Fruit fly (Drosophila melanogaster): ENCODE results near the gene Uxs.

The Uxs gene

DNA sequence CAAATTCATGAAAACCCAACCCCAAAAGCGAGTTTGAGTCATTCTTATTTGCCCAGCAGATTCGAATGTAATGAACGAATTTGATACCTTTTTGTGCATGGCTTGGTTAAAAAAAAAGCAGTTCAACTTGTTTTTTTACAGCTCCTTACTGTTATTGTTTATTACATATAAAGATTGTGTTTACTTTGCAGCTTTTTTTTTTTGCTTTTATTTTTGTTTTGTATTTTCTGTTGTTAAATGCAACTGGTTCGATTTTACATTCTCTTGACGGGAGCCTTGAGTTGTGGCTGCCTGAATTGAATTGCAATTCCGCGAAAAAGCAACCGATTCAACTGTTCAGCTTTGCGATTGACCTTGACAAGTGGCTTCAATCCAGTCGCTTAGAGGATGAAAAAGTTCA is 26.2 kb upstream of the Uxs start:
- TF ChIP-seq tai (GFP tag; optimal IDR thresholded peaks at IDR 0.05), result no peak
- TF ChIP-seq Myc (optimal IDR thresholded peaks at IDR 0.05), result no peak
- no peak for TF ChIP-seq dmrt93B (GFP tag; optimal IDR thresholded peaks at IDR 0.05)
- TF ChIP-seq OdsH (GFP tag; optimal IDR thresholded peaks at IDR 0.05), result no peak
- no peak for TF ChIP-seq Vsx2 (GFP tag; optimal IDR thresholded peaks at IDR 0.05; ENCODE audit: partially characterized antibody)
- TF ChIP-seq Sp1 (GFP tag; optimal IDR thresholded peaks at IDR 0.05), result no peak
- no peak for TF ChIP-seq brk (GFP tag; optimal IDR thresholded peaks at IDR 0.05)
- TF ChIP-seq Hr78 (GFP tag; optimal IDR thresholded peaks at IDR 0.05), result no peak
- no peak for TF ChIP-seq ey (GFP tag; optimal IDR thresholded peaks at IDR 0.05)
- no peak for TF ChIP-seq woc (GFP tag; optimal IDR thresholded peaks at IDR 0.05)
- no peak for TF ChIP-seq dl (GFP tag; optimal IDR thresholded peaks at IDR 0.05; ENCODE audit: insufficient read depth in 1 of 2, partially characterized antibody in 2 of 2)
- no peak for TF ChIP-seq Hr83 (GFP tag; optimal IDR thresholded peaks at IDR 0.05; ENCODE audit: poor library complexity, severe bottlenecking)
- no peak for TF ChIP-seq CrebA (GFP tag; optimal IDR thresholded peaks at IDR 0.05; ENCODE audit: borderline replicate concordance)
- no peak for TF ChIP-seq rgr (GFP tag; optimal IDR thresholded peaks at IDR 0.05)
- no peak for TF ChIP-seq Dfd (GFP tag; optimal IDR thresholded peaks at IDR 0.05)
- TF ChIP-seq Dif (GFP tag; optimal IDR thresholded peaks at IDR 0.05; ENCODE audit: partially characterized antibody), result no peak
- no peak for TF ChIP-seq HLH106 (tag; optimal IDR thresholded peaks at IDR 0.05)
- TF ChIP-seq Mio (GFP tag; optimal IDR thresholded peaks at IDR 0.05), result no peak

DNA sequence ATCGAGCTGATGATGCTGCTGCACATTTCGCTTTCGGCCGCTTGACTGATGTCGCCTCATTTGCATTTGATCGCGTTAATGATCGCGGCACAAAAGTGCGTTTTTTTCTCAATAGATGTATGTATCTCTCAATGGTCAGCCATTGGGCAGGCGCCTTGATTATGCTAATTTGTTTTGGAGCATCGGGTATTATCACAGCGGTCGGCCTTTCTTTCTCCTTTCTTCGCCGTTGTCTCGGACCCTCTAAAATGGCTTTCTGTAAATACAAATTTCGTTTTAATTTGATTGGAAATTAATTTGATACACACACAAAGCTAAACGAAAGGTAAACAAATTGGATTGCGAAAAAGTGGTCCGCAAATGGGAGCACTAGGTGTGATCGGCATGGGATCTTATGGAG is 25.4 kb upstream of the Uxs start:
- no peak for TF ChIP-seq CG9705 (GFP tag; optimal IDR thresholded peaks at IDR 0.05)
- TF ChIP-seq pan (optimal IDR thresholded peaks at IDR 0.05), result no peak
- TF ChIP-seq Rel (GFP tag; optimal IDR thresholded peaks at IDR 0.05), result no peak
- no peak for TF ChIP-seq Rel (tag; optimal IDR thresholded peaks at IDR 0.05)
- no peak for TF ChIP-seq CG32264 (GFP tag; optimal IDR thresholded peaks at IDR 0.05)
- TF ChIP-seq dl (GFP tag; optimal IDR thresholded peaks at IDR 0.05; ENCODE audit: insufficient read depth in 1 of 2, partially characterized antibody in 2 of 2), result no peak
- TF ChIP-seq woc (GFP tag; optimal IDR thresholded peaks at IDR 0.05), result no peak
- no peak for TF ChIP-seq rgr (GFP tag; optimal IDR thresholded peaks at IDR 0.05)
- no peak for TF ChIP-seq HLH106 (tag; optimal IDR thresholded peaks at IDR 0.05)
- no peak for TF ChIP-seq jim (GFP tag; optimal IDR thresholded peaks at IDR 0.05)
- TF ChIP-seq sage (GFP tag; optimal IDR thresholded peaks at IDR 0.05), result no peak
- no peak for TF ChIP-seq Dfd (GFP tag; optimal IDR thresholded peaks at IDR 0.05)
- no peak for TF ChIP-seq Abd-B (GFP tag; optimal IDR thresholded peaks at IDR 0.05)
- TF ChIP-seq br (GFP tag; optimal IDR thresholded peaks at IDR 0.05), result no peak
- no peak for TF ChIP-seq N (GFP tag; optimal IDR thresholded peaks at IDR 0.05)
- no peak for TF ChIP-seq Sp1 (GFP tag; optimal IDR thresholded peaks at IDR 0.05)
- TF ChIP-seq ey (GFP tag; optimal IDR thresholded peaks at IDR 0.05), result no peak
- TF ChIP-seq CrebA (GFP tag; optimal IDR thresholded peaks at IDR 0.05; ENCODE audit: borderline replicate concordance), result no peak

DNA sequence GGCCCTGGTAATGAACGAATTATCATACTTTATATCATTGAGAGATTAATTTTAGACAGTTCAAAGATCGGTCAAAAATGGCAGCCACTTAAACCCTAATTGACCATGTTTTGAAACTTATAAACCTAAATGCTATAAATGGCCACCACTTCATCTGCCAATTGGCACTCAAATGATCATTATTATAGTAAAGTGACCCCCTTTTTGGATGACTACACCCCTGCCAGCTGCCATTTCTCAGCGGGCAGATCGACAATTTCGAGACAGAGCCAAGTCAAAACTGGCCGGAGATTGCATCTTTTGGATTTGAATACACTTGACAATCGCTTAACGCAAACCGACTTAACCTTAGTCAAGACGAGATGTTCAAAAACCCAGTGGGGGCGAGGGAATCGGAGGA is 24.5 kb upstream of the Uxs start:
- TF ChIP-seq br (GFP tag; optimal IDR thresholded peaks at IDR 0.05), result peak; percentile 53
- peak; percentile 48 for TF ChIP-seq h (GFP tag; optimal IDR thresholded peaks at IDR 0.05)
- peak; percentile 43 for TF ChIP-seq Sp1 (GFP tag; optimal IDR thresholded peaks at IDR 0.05)
- peak; percentile 22 for TF ChIP-seq fru (GFP tag; optimal IDR thresholded peaks at IDR 0.05)
- TF ChIP-seq usp (GFP tag; optimal IDR thresholded peaks at IDR 0.05), result no peak
- TF ChIP-seq HLH106 (tag; optimal IDR thresholded peaks at IDR 0.05), result peak; percentile 31
- peak; percentile 43 for TF ChIP-seq OdsH (GFP tag; optimal IDR thresholded peaks at IDR 0.05)
- no peak for TF ChIP-seq dmrt93B (GFP tag; optimal IDR thresholded peaks at IDR 0.05)
- TF ChIP-seq foxo (GFP tag; optimal IDR thresholded peaks at IDR 0.05), result peak in 1 of 2 experiments; percentile 49
- TF ChIP-seq brk (GFP tag; optimal IDR thresholded peaks at IDR 0.05), result no peak
- TF ChIP-seq ey (GFP tag; optimal IDR thresholded peaks at IDR 0.05), result peak; percentile 48
- no peak for TF ChIP-seq Dif (GFP tag; optimal IDR thresholded peaks at IDR 0.05; ENCODE audit: partially characterized antibody)
- no peak for TF ChIP-seq CG9705 (GFP tag; optimal IDR thresholded peaks at IDR 0.05)
- peak; percentile 6 for TF ChIP-seq Hnf4 (GFP tag; optimal IDR thresholded peaks at IDR 0.05)
- TF ChIP-seq rgr (GFP tag; optimal IDR thresholded peaks at IDR 0.05), result peak; percentile 49
- no peak for TF ChIP-seq tai (GFP tag; optimal IDR thresholded peaks at IDR 0.05)
- no peak for TF ChIP-seq woc (GFP tag; optimal IDR thresholded peaks at IDR 0.05)

DNA sequence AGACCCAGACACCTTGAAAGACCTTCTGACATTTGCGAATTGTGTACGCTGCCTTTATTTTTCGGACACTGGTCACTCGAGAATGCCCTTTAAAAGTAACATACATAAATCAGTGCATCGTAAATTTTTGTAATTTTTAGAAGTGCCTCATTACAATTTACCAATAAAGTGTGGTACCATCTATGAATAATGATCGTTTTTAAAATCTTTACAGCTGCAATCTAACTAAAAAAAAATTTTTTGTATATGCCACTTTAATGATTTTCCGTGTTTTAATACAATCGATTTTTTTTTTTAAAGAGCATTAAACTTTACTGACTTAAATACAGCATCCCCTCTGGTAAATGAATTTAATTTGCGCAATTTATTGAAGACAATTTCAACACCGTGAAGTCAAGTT is 23.6 kb upstream of the Uxs start:
- peak; percentile 5 for TF ChIP-seq Jra (GFP tag; optimal IDR thresholded peaks at IDR 0.05)
- TF ChIP-seq CG32264 (GFP tag; optimal IDR thresholded peaks at IDR 0.05), result peak; percentile 12
- no peak for TF ChIP-seq pan (optimal IDR thresholded peaks at IDR 0.05)
- TF ChIP-seq Dfd (GFP tag; optimal IDR thresholded peaks at IDR 0.05), result no peak
- no peak for TF ChIP-seq Mio (GFP tag; optimal IDR thresholded peaks at IDR 0.05)
- no peak for TF ChIP-seq CrebA (GFP tag; optimal IDR thresholded peaks at IDR 0.05; ENCODE audit: borderline replicate concordance)
- no peak for TF ChIP-seq lola (GFP tag; optimal IDR thresholded peaks at IDR 0.05)
- peak; percentile 68 for TF ChIP-seq Sp1 (GFP tag; optimal IDR thresholded peaks at IDR 0.05)
- peak; percentile 62 for TF ChIP-seq br (GFP tag; optimal IDR thresholded peaks at IDR 0.05)
- peak; percentile 41 for TF ChIP-seq tai (GFP tag; optimal IDR thresholded peaks at IDR 0.05)
- TF ChIP-seq Myc (optimal IDR thresholded peaks at IDR 0.05), result no peak
- TF ChIP-seq brk (GFP tag; optimal IDR thresholded peaks at IDR 0.05), result peak; percentile 19
- TF ChIP-seq Rel (GFP tag; optimal IDR thresholded peaks at IDR 0.05), result no peak
- no peak for TF ChIP-seq Rel (tag; optimal IDR thresholded peaks at IDR 0.05)
- TF ChIP-seq ey (GFP tag; optimal IDR thresholded peaks at IDR 0.05), result peak; percentile 72
- TF ChIP-seq HLH106 (tag; optimal IDR thresholded peaks at IDR 0.05), result peak; percentile 70
- no peak for TF ChIP-seq sv (GFP tag; optimal IDR thresholded peaks at IDR 0.05)
- TF ChIP-seq usp (GFP tag; optimal IDR thresholded peaks at IDR 0.05), result no peak
- TF ChIP-seq Hnf4 (GFP tag; optimal IDR thresholded peaks at IDR 0.05), result no peak
- peak; percentile 56 for TF ChIP-seq woc (GFP tag; optimal IDR thresholded peaks at IDR 0.05)
- no peak for TF ChIP-seq Abd-B (GFP tag; optimal IDR thresholded peaks at IDR 0.05)
- TF ChIP-seq Dif (GFP tag; optimal IDR thresholded peaks at IDR 0.05; ENCODE audit: partially characterized antibody), result no peak
- no peak for TF ChIP-seq CG9705 (GFP tag; optimal IDR thresholded peaks at IDR 0.05)
- TF ChIP-seq sage (GFP tag; optimal IDR thresholded peaks at IDR 0.05), result peak; percentile 51
- peak; percentile 71 for TF ChIP-seq rgr (GFP tag; optimal IDR thresholded peaks at IDR 0.05)
- TF ChIP-seq dsf (GFP tag; optimal IDR thresholded peaks at IDR 0.05; ENCODE audit: borderline replicate concordance), result no peak
- peak; percentile 79 for TF ChIP-seq h (GFP tag; optimal IDR thresholded peaks at IDR 0.05)
- no peak for TF ChIP-seq N (GFP tag; optimal IDR thresholded peaks at IDR 0.05)
- no peak for TF ChIP-seq Vsx2 (GFP tag; optimal IDR thresholded peaks at IDR 0.05; ENCODE audit: partially characterized antibody)
- TF ChIP-seq jim (GFP tag; optimal IDR thresholded peaks at IDR 0.05), result no peak
- TF ChIP-seq dmrt93B (GFP tag; optimal IDR thresholded peaks at IDR 0.05), result peak; percentile 13
- no peak for TF ChIP-seq Hr83 (GFP tag; optimal IDR thresholded peaks at IDR 0.05; ENCODE audit: poor library complexity, severe bottlenecking)

All from whole organism, wandering third instar larva.